Worm (Caenorhabditis elegans) whole organism, young adult: ENCODE data around the gene R09F10.5.

Experiments used
- B0261.1 ChIP-seq: sonication (generic microtip); optimal IDR thresholded peaks from 2 replicates; lab custom pipeline; 2016; ENCODE audit warnings: mild to moderate bottlenecking, missing genetic modification characterization, moderate library complexity, missing compliant biosample characterization
- B0336.3 ChIP-seq: fragments of 200-800 bp; sonication (Bioruptor generic); IDR thresholded peaks from 2 replicates; pipeline ENCODE4 v1.3.6; 2022; ENCODE audit warnings: missing genetic modification characterization, missing compliant biosample characterization
- C17E4.6 ChIP-seq: fragments of 200-800 bp; sonication (Bioruptor generic); IDR thresholded peaks from 2 replicates; pipeline ENCODE4 v1.3.6; 2022; ENCODE audit warnings: missing genetic modification reagents, missing genetic modification characterization, missing compliant biosample characterization
- F23B12.7 ChIP-seq: sonication (generic microtip); optimal IDR thresholded peaks from 2 replicates; lab custom pipeline; 2017; ENCODE audit warnings: missing genetic modification characterization, mild to moderate bottlenecking, missing compliant biosample characterization, antibody characterized with exemption, moderate library complexity; ENCODE audit not compliant: insufficient read depth
- F33H1.4 ChIP-seq: fragments of 200-800 bp; sonication (Bioruptor generic); IDR thresholded peaks from 2 replicates; pipeline ENCODE4 v1.3.6; 2022; ENCODE audit warnings: missing genetic modification reagents, missing genetic modification characterization, missing compliant biosample characterization
- F37B4.10 ChIP-seq: fragments of 200-800 bp; sonication (Bioruptor generic); IDR thresholded peaks from 2 replicates; pipeline ENCODE4 v1.3.6; 2022; ENCODE audit warnings: missing genetic modification characterization, missing compliant biosample characterization
- F57A8.1 ChIP-seq: fragments of 200-800 bp; sonication (Bioruptor generic); optimal IDR thresholded peaks from 2 replicates; lab custom pipeline; 2018; ENCODE audit warnings: mild to moderate bottlenecking, missing genetic modification characterization, moderate library complexity, missing compliant biosample characterization
- Y53F4B.3 ChIP-seq: fragments of 200-800 bp; sonication (Bioruptor generic); IDR thresholded peaks from 2 replicates; pipeline ENCODE4 v1.3.6; 2022; ENCODE audit warnings: missing genetic modification reagents, missing genetic modification characterization, missing compliant biosample characterization
- Y53G8AR.9 ChIP-seq: fragments of 200-800 bp; sonication (Bioruptor generic); conservative IDR thresholded peaks from 2 replicates; pipeline ENCODE4 v1.3.6; 2022; ENCODE audit warnings: missing genetic modification reagents, missing genetic modification characterization, missing compliant biosample characterization
- Y56A3A.18 ChIP-seq: fragments of 200-800 bp; sonication (Bioruptor generic); IDR thresholded peaks from 2 replicates; pipeline ENCODE4 v1.3.6; 2022; ENCODE audit warnings: missing genetic modification reagents, missing genetic modification characterization, missing compliant biosample characterization
- Y79H2A.3 ChIP-seq: fragments of 200-800 bp; sonication (Bioruptor generic); conservative IDR thresholded peaks from 2 replicates; pipeline ENCODE4 v1.3.6; 2022; ENCODE audit warnings: missing genetic modification reagents, missing genetic modification characterization, missing compliant biosample characterization
- aptf-3 ChIP-seq: fragments of 200-800 bp; sonication (Bioruptor generic); IDR thresholded peaks from 2 replicates; pipeline ENCODE4 v1.3.6; 2022; ENCODE audit warnings: missing genetic modification characterization, missing compliant biosample characterization
- attf-3 ChIP-seq: fragments of 200-800 bp; sonication (Bioruptor generic); conservative IDR thresholded peaks from 2 replicates; pipeline ENCODE4 v1.3.6; 2022; ENCODE audit warnings: missing genetic modification reagents, missing genetic modification characterization, missing compliant biosample characterization
- ceh-91 ChIP-seq: fragments of 200-800 bp; sonication (Bioruptor generic); IDR thresholded peaks from 2 replicates; pipeline ENCODE4 v1.3.6; 2022; ENCODE audit warnings: missing genetic modification reagents, missing genetic modification characterization, missing compliant biosample characterization
- efl-1 ChIP-seq: fragments of 150-350 bp; optimal IDR thresholded peaks from 2 replicates; lab custom pipeline; 2014; ENCODE audit warnings: missing biosample characterization, missing genetic modification reagents, missing genetic modification characterization
- egl-18 ChIP-seq: fragments of 200-800 bp; sonication (Bioruptor generic); IDR thresholded peaks from 2 replicates; pipeline ENCODE4 v1.3.6; 2022; ENCODE audit warnings: missing genetic modification reagents, missing genetic modification characterization, missing compliant biosample characterization
- egl-44 ChIP-seq: fragments of 200-800 bp; sonication (Bioruptor generic); IDR thresholded peaks from 2 replicates; pipeline ENCODE4 v1.3.6; 2022; ENCODE audit warnings: missing genetic modification reagents, missing genetic modification characterization, missing compliant biosample characterization
- fkh-3 ChIP-seq: sonication (generic microtip); optimal IDR thresholded peaks from 2 replicates; lab custom pipeline; 2016; ENCODE audit warnings: mild to moderate bottlenecking, missing genetic modification characterization, missing compliant biosample characterization
- hlh-26 ChIP-seq: fragments of 200-800 bp; sonication (Bioruptor generic); conservative IDR thresholded peaks from 2 replicates; pipeline ENCODE4 v1.3.6; 2022; ENCODE audit warnings: missing genetic modification reagents, missing genetic modification characterization, missing compliant biosample characterization
- hsf-1 ChIP-seq: fragments of 200-800 bp; sonication (Bioruptor generic); IDR thresholded peaks from 2 replicates; pipeline ENCODE4 v1.3.6; 2022; ENCODE audit warnings: missing genetic modification reagents, missing genetic modification characterization, missing compliant biosample characterization
- lin-26 ChIP-seq: fragments of 200-800 bp; sonication (Bioruptor generic); IDR thresholded peaks from 2 replicates; pipeline ENCODE4 v1.3.6; 2022; ENCODE audit warnings: missing genetic modification reagents, missing genetic modification characterization, missing compliant biosample characterization
- lin-40 ChIP-seq: sonication (generic microtip); optimal IDR thresholded peaks from 2 replicates; lab custom pipeline; 2016; ENCODE audit warnings: missing genetic modification characterization, mild to moderate bottlenecking, missing compliant biosample characterization, missing genotype, missing genetic modification reagents
- madf-3 ChIP-seq: fragments of 200-800 bp; sonication (Bioruptor generic); IDR thresholded peaks from 2 replicates; pipeline ENCODE4 v1.3.6; 2022; ENCODE audit warnings: missing genetic modification reagents, missing genetic modification characterization, missing compliant biosample characterization
- madf-6 ChIP-seq: fragments of 200-800 bp; sonication (Bioruptor generic); IDR thresholded peaks from 2 replicates; pipeline ENCODE4 v1.3.6; 2022; ENCODE audit warnings: missing genetic modification reagents, missing genetic modification characterization, missing compliant biosample characterization
- nfya-1 ChIP-seq: sonication (generic microtip); optimal IDR thresholded peaks from 2 replicates; lab custom pipeline; 2017; ENCODE audit warnings: antibody characterized with exemption, missing compliant biosample characterization, missing genetic modification characterization, borderline replicate concordance; ENCODE audit not compliant: insufficient read depth
- nhr-80 ChIP-seq: sonication (generic microtip); optimal IDR thresholded peaks from 2 replicates; lab custom pipeline; 2016; ENCODE audit warnings: missing genetic modification characterization, missing compliant biosample characterization
- nhr-90 ChIP-seq: sonication (generic microtip); optimal IDR thresholded peaks from 2 replicates; lab custom pipeline; 2016; ENCODE audit warnings: missing genotype, mild to moderate bottlenecking, missing genetic modification characterization, missing compliant biosample characterization
- pha-4 ChIP-seq: fragments of 150-350 bp; sonication (generic microtip); optimal IDR thresholded peaks from 2 replicates; lab custom pipeline; 2014; ENCODE audit warnings: missing biosample characterization, missing genetic modification reagents, missing genetic modification characterization
- sdz-38 ChIP-seq: sonication (generic microtip); optimal IDR thresholded peaks from 2 replicates; lab custom pipeline; 2016; ENCODE audit warnings: missing genotype, missing genetic modification characterization, missing compliant biosample characterization
- somi-1 ChIP-seq: fragments of 200-800 bp; sonication (Bioruptor generic); optimal IDR thresholded peaks from 2 replicates; lab custom pipeline; 2018; ENCODE audit warnings: mild to moderate bottlenecking, missing genetic modification characterization, missing compliant biosample characterization
- tlf-1 ChIP-seq: fragments of 200-800 bp; sonication (Bioruptor generic); optimal IDR thresholded peaks from 2 replicates; lab custom pipeline; 2018; ENCODE audit warnings: mild to moderate bottlenecking, missing genetic modification characterization, missing compliant biosample characterization
- unc-130 ChIP-seq: sonication (generic microtip); optimal IDR thresholded peaks from 2 replicates; lab custom pipeline; 2016; ENCODE audit warnings: missing genetic modification reagents, missing genetic modification characterization, missing compliant biosample characterization
- zfh-2 ChIP-seq: fragments of 200-800 bp; sonication (Bioruptor generic); conservative IDR thresholded peaks from 2 replicates; pipeline ENCODE4 v1.3.6; 2022; ENCODE audit warnings: missing genetic modification reagents, missing genetic modification characterization, missing compliant biosample characterization
- zim-3 ChIP-seq: sonication (generic microtip); optimal IDR thresholded peaks from 2 replicates; lab custom pipeline; 2017; ENCODE audit warnings: mild to moderate bottlenecking, missing genetic modification characterization, moderate library complexity, missing compliant biosample characterization
- ztf-6 ChIP-seq: fragments of 200-800 bp; sonication (Bioruptor generic); IDR thresholded peaks from 2 replicates; pipeline ENCODE4 v1.3.6; 2022; ENCODE audit warnings: missing genetic modification reagents, missing genetic modification characterization, missing compliant biosample characterization

The R09F10.5 gene

ce11 chrX:8307600-8307999, at the start of gene R09F10.5:
Gene R09F10.5, minus strand, starts transcription at chrX:8307700.
- TF ChIP-seq sdz-38 (tag; lab: Kevin White, UChicago) = no peak
- TF ChIP-seq Y53F4B.3 = no peak
- TF ChIP-seq Y79H2A.3 (GFP tag; lab: Robert Waterston, UW) = no peak
- no peak for TF ChIP-seq unc-130 (GFP tag; lab: Kevin White, UChicago)
- no peak for TF ChIP-seq tlf-1 (GFP tag; lab: Kevin White, UChicago)
- TF ChIP-seq F57A8.1 (GFP tag; lab: Kevin White, UChicago) = no peak
- TF ChIP-seq egl-44 (GFP tag; lab: Robert Waterston, UW) = no peak
- no peak for TF ChIP-seq hlh-26 (GFP tag; lab: Robert Waterston, UW)
- TF ChIP-seq egl-18 (GFP tag; lab: Robert Waterston, UW) = no peak
- TF ChIP-seq B0336.3 (GFP tag; lab: Robert Waterston, UW) = no peak
- TF ChIP-seq ceh-91 = no peak
- TF ChIP-seq F23B12.7 = no peak
- TF ChIP-seq, all 124 proteins: peak for 0

- peak; percentile 51 for TF ChIP-seq nhr-80 (tag; lab: Kevin White, UChicago)
- TF ChIP-seq F37B4.10 = no peak
These were observed 48.8 kb upstream of the R09F10.5 start for ce11 chrX:8356305-8356704.

- TF ChIP-seq ceh-91 (no peak), lin-40 (tag; lab: Kevin White, UChicago) (no peak), ztf-6 (GFP tag; lab: Robert Waterston, UW) (no peak), C17E4.6 (GFP tag; lab: Robert Waterston, UW) (no peak), zim-3 (tag; lab: Kevin White, UChicago) (no peak), efl-1 (no peak), attf-3 (GFP tag; lab: Robert Waterston, UW) (no peak), nhr-80 (tag; lab: Kevin White, UChicago) (peak; percentile 94), B0261.1 (no peak), somi-1 (no peak), nhr-90 (tag; lab: Kevin White, UChicago) (peak; percentile 9)
These were observed 47.9 kb upstream of the R09F10.5 start for ce11 chrX:8355350-8355749.

ce11 chrX:8354284-8354784, 46.8 kb upstream of the R09F10.5 start:
- TF ChIP-seq attf-3 (GFP tag; lab: Robert Waterston, UW) (no peak), hsf-1 (GFP tag; lab: Robert Waterston, UW) (no peak), nfya-1 (tag; lab: Kevin White, UChicago) (no peak), aptf-3 (GFP tag; lab: Robert Waterston, UW) (no peak), madf-6 (no peak), lin-26 (GFP tag; lab: Robert Waterston, UW) (no peak), Y56A3A.18 (GFP tag; lab: Robert Waterston, UW) (no peak), somi-1 (no peak), nhr-80 (tag; lab: Kevin White, UChicago) (no peak), madf-3 (GFP tag; lab: Robert Waterston, UW) (no peak), fkh-3 (tag; lab: Kevin White, UChicago) (no peak), zfh-2 (GFP tag; lab: Robert Waterston, UW) (no peak), pha-4 (no peak), Y53G8AR.9 (GFP tag; lab: Robert Waterston, UW) (no peak), F33H1.4 (GFP tag; lab: Robert Waterston, UW) (no peak), sdz-38 (tag; lab: Kevin White, UChicago) (no peak)
- TF ChIP-seq, all 124 proteins: peak for 0
